Worm (Caenorhabditis elegans): ENCODE results near the gene ced-5.

Gene ced-5

ce11 chrIV:10503750-10504232 is 19.9 kb downstream of the ced-5 start (continued):
- TF ChIP-seq tbx-9 (tag; optimal IDR thresholded peaks at IDR 0.05; ENCODE audit: borderline replicate concordance) (no peak), lag-1 (GFP tag; IDR thresholded peaks at IDR 0.05) (no peak), cebp-2 (GFP tag; IDR thresholded peaks at IDR 0.05) (no peak), B0019.2 (GFP tag; conservative IDR thresholded peaks at IDR 0.05) (no peak), attf-5 (GFP tag; optimal IDR thresholded peaks at IDR 0.05) (peak; percentile 55), egl-44 (GFP tag; IDR thresholded peaks at IDR 0.05) (no peak), snpc-1.1 (tag; optimal IDR thresholded peaks at IDR 0.05; ENCODE audit: insufficient read depth) (no peak), rpc-1 (optimal IDR thresholded peaks at IDR 0.05) (no peak), rpc-1 (tag; optimal IDR thresholded peaks at IDR 0.05) (no peak), hlh-26 (GFP tag; conservative IDR thresholded peaks at IDR 0.05) (no peak), mxl-1 (tag; optimal IDR thresholded peaks at IDR 0.05) (no peak), T07F8.4 (tag; optimal IDR thresholded peaks at IDR 0.05) (no peak), dpff-1 (tag; optimal IDR thresholded peaks at IDR 0.05) (no peak), somi-1 (GFP tag; optimal IDR thresholded peaks at IDR 0.05) (peak; percentile 32), let-526 (GFP tag; IDR thresholded peaks at IDR 0.05) (no peak), aptf-2 (GFP tag; conservative IDR thresholded peaks at IDR 0.05) (no peak), Y67H2A.10 (GFP tag; conservative IDR thresholded peaks at IDR 0.05) (no peak), egl-18 (GFP tag; IDR thresholded peaks at IDR 0.05) (0 out of 2 replicates have a peak, but pooled peaks have one; percentile 2), cebp-1 (GFP tag; IDR thresholded peaks at IDR 0.05) (no peak; the same call in 1 of the 2 replicates), cebp-1 (tag; optimal IDR thresholded peaks at IDR 0.05) (peak; percentile 71), F10E7.11 (tag; optimal IDR thresholded peaks at IDR 0.05) (no peak), zim-3 (tag; optimal IDR thresholded peaks at IDR 0.05) (no peak), snpc-4 (GFP tag; optimal IDR thresholded peaks at IDR 0.05) (no peak), snpc-4 (tag; optimal IDR thresholded peaks at IDR 0.05) (peak in 1 of 4 experiments; percentile 28), ceh-79 (tag; optimal IDR thresholded peaks at IDR 0.05) (no peak), ceh-91 (GFP tag; IDR thresholded peaks at IDR 0.05) (no peak), Y53G8AR.9 (GFP tag; conservative IDR thresholded peaks at IDR 0.05) (no peak), pha-4 (tag; optimal IDR thresholded peaks at IDR 0.05) (no peak), C06A6.2 (GFP tag; conservative IDR thresholded peaks at IDR 0.05) (no peak)

- TF ChIP-seq mxl-1 (tag; optimal IDR thresholded peaks at IDR 0.05) (no peak), lsl-1 (GFP tag; optimal IDR thresholded peaks at IDR 0.05) (no peak), attf-6 (GFP tag; IDR thresholded peaks at IDR 0.05) (no peak), F52B5.7 (tag; optimal IDR thresholded peaks at IDR 0.05) (no peak), F10E7.11 (tag; optimal IDR thresholded peaks at IDR 0.05) (no peak), ceh-91 (GFP tag; IDR thresholded peaks at IDR 0.05) (no peak), ets-4 (GFP tag; optimal IDR thresholded peaks at IDR 0.05) (no peak), let-526 (GFP tag; IDR thresholded peaks at IDR 0.05) (no peak), pbrm-1 (GFP tag; IDR thresholded peaks at IDR 0.05) (no peak), nhr-120 (GFP tag; IDR thresholded peaks at IDR 0.05) (no peak), lin-40 (tag; optimal IDR thresholded peaks at IDR 0.05) (no peak), sptf-2 (GFP tag; optimal IDR thresholded peaks at IDR 0.05) (no peak), tlf-1 (GFP tag; optimal IDR thresholded peaks at IDR 0.05) (no peak), egl-18 (GFP tag; IDR thresholded peaks at IDR 0.05) (no peak)
These were observed 21.1 kb downstream of the ced-5 start for ce11 chrIV:10505016-10505415.

- TF ChIP-seq egl-44 (GFP tag; IDR thresholded peaks at IDR 0.05): no peak
- TF ChIP-seq nhr-80 (tag; optimal IDR thresholded peaks at IDR 0.05): no peak
- TF ChIP-seq ceh-27 (GFP tag; optimal IDR thresholded peaks at IDR 0.05): no peak
- TF ChIP-seq tbx-9 (tag; optimal IDR thresholded peaks at IDR 0.05; ENCODE audit: borderline replicate concordance): no peak
- 0 out of 2 replicates have a peak, but pooled peaks have one; percentile 60 for TF ChIP-seq cebp-2 (GFP tag; IDR thresholded peaks at IDR 0.05)
- no peak for TF ChIP-seq bed-1 (GFP tag; IDR thresholded peaks at IDR 0.05)
- no peak for TF ChIP-seq unc-62 (GFP tag; optimal IDR thresholded peaks at IDR 0.05)
These were observed 22.1 kb downstream of the ced-5 start for ce11 chrIV:10506016-10506415.

Data from whole organism, young adult.